Fruit fly (Drosophila melanogaster) S2 (cell line): ENCODE data around the gene Lim3.

Experiments
- CG8478 ChIP-seq: fragments of >200 bp; optimal IDR thresholded peaks from 2 replicates; lab custom pipeline; 2018
- CTCF ChIP-seq, 2 experiments: fragments of >200 bp; optimal IDR thresholded peaks; 2 replicates each; lab custom pipeline; 2018

dm6 chr2L:19088895-19089294, 19.3 kb downstream of the Lim3 start:
- TF ChIP-seq CG8478 (no peak), CTCF (optimal IDR thresholded peaks at IDR 0.05; lab: Kevin White, UChicago) (no peak)
